Fruit fly (Drosophila melanogaster) whole organism, embryonic: Measurements from ENCODE around the gene IntS10.

Experiments
- BtbVII ChIP-seq: fragments of 200-800 bp; sonication (Bioruptor generic); optimal IDR thresholded peaks from 3 replicates; lab custom pipeline; 2017; ENCODE audit warnings: missing biosample characterization, mild to moderate bottlenecking, missing genetic modification characterization
- CG11456 ChIP-seq: fragments of 200-800 bp; sonication (Bioruptor generic); IDR thresholded peaks from 3 replicates; pipeline ENCODE4 v1.3.6; 2022; ENCODE audit warnings: missing biosample characterization, missing genetic modification characterization
- CG11696 ChIP-seq: fragments of 200-800 bp; sonication (Bioruptor generic); IDR thresholded peaks from 2 replicates; pipeline ENCODE4 v1.3.6; 2022; ENCODE audit warnings: missing biosample characterization, missing genetic modification characterization
- CG12769 ChIP-seq: fragments of 200-800 bp; sonication (Bioruptor generic); optimal IDR thresholded peaks from 2 replicates; lab custom pipeline; 2019; ENCODE audit warnings: missing biosample characterization, mild to moderate bottlenecking, missing genetic modification characterization, moderate library complexity
- CG12942 ChIP-seq: fragments of 200-800 bp; sonication (Bioruptor generic); optimal IDR thresholded peaks from 3 replicates; lab custom pipeline; 2016; ENCODE audit warnings: missing biosample characterization, missing genetic modification characterization
- CG13296 ChIP-seq: fragments of 200-800 bp; sonication (Bioruptor generic); optimal IDR thresholded peaks from 3 replicates; lab custom pipeline; 2018; ENCODE audit warnings: missing biosample characterization, mild to moderate bottlenecking, missing genetic modification characterization
- CG13424 ChIP-seq: fragments of 200-800 bp; sonication (Bioruptor generic); optimal IDR thresholded peaks from 2 replicates; lab custom pipeline; 2019; ENCODE audit warnings: missing biosample characterization, mild to moderate bottlenecking, missing genetic modification characterization, moderate library complexity
- CG17802 ChIP-seq: fragments of 200-800 bp; sonication (Bioruptor generic); optimal IDR thresholded peaks from 2 replicates; lab custom pipeline; 2018; ENCODE audit warnings: missing biosample characterization, mild to moderate bottlenecking, missing genetic modification characterization, moderate library complexity
- CG2120 ChIP-seq: fragments of 200-800 bp; sonication (Bioruptor generic); optimal IDR thresholded peaks from 3 replicates; lab custom pipeline; 2016; ENCODE audit warnings: missing biosample characterization, missing genetic modification characterization
- CG2678 ChIP-seq: fragments of 200-800 bp; sonication (Bioruptor generic); optimal IDR thresholded peaks from 3 replicates; lab custom pipeline; 2019; ENCODE audit warnings: missing biosample characterization, mild to moderate bottlenecking, missing genetic modification characterization, moderate library complexity
- CG33557 ChIP-seq: fragments of 200-800 bp; sonication (Bioruptor generic); optimal IDR thresholded peaks from 2 replicates; lab custom pipeline; 2019; ENCODE audit warnings: missing biosample characterization, mild to moderate bottlenecking, missing genetic modification characterization, moderate library complexity
- CG3407 ChIP-seq: fragments of 200-800 bp; sonication (Bioruptor generic); optimal IDR thresholded peaks from 2 replicates; lab custom pipeline; 2018; ENCODE audit warnings: missing biosample characterization, mild to moderate bottlenecking, missing genetic modification characterization
- CG4328 ChIP-seq: fragments of 200-800 bp; sonication (Bioruptor generic); optimal IDR thresholded peaks from 3 replicates; lab custom pipeline; 2017; ENCODE audit warnings: missing biosample characterization, missing genetic modification reagents, missing genetic modification characterization
- CG4617 ChIP-seq: fragments of 200-800 bp; sonication (Bioruptor generic); optimal IDR thresholded peaks from 3 replicates; lab custom pipeline; 2016; ENCODE audit warnings: missing biosample characterization, missing genetic modification characterization, borderline replicate concordance
- CG4730 ChIP-seq: fragments of 200-800 bp; sonication (Bioruptor generic); IDR thresholded peaks from 2 replicates; pipeline ENCODE4 v1.3.6; 2022; ENCODE audit warnings: missing biosample characterization, missing genetic modification characterization
- CG6813 ChIP-seq: fragments of 200-800 bp; sonication (Bioruptor generic); optimal IDR thresholded peaks from 2 replicates; lab custom pipeline; 2017; ENCODE audit warnings: missing biosample characterization, missing genetic modification characterization, mild to moderate bottlenecking, moderate library complexity, missing genetic modification reagents
- CG8388 ChIP-seq: fragments of 200-800 bp; sonication (Bioruptor generic); optimal IDR thresholded peaks from 2 replicates; lab custom pipeline; 2019; ENCODE audit warnings: missing biosample characterization, mild to moderate bottlenecking, missing genetic modification characterization, moderate library complexity
- CG8924 ChIP-seq: fragments of 200-800 bp; optimal IDR thresholded peaks from 3 replicates; lab custom pipeline; 2019; ENCODE audit warnings: missing biosample characterization, mild to moderate bottlenecking, missing genetic modification characterization, moderate library complexity
- CG9727 ChIP-seq: fragments of 200-800 bp; sonication (Bioruptor generic); optimal IDR thresholded peaks from 3 replicates; lab custom pipeline; 2017; ENCODE audit warnings: missing biosample characterization, mild to moderate bottlenecking, missing genetic modification characterization
- CG9797 ChIP-seq: fragments of 200-800 bp; sonication (Bioruptor generic); optimal IDR thresholded peaks from 3 replicates; lab custom pipeline; 2018; ENCODE audit warnings: missing biosample characterization, mild to moderate bottlenecking, missing genetic modification characterization
- CG9817 ChIP-seq: fragments of 200-800 bp; sonication (Bioruptor generic); optimal IDR thresholded peaks from 2 replicates; lab custom pipeline; 2018; ENCODE audit warnings: missing biosample characterization, mild to moderate bottlenecking, missing genetic modification characterization, moderate library complexity
- CTCF ChIP-seq: fragments of 200-800 bp; sonication (Bioruptor generic); optimal IDR thresholded peaks from 2 replicates; lab custom pipeline; 2017; ENCODE audit warnings: missing biosample characterization, mild to moderate bottlenecking, missing genetic modification characterization, moderate library complexity
- D19B ChIP-seq: fragments of 200-800 bp; sonication (Bioruptor generic); optimal IDR thresholded peaks from 2 replicates; lab custom pipeline; 2017; ENCODE audit warnings: missing biosample characterization, mild to moderate bottlenecking, missing genetic modification characterization
- Eip74EF ChIP-seq, 2 experiments: fragments of 200-800 bp in 1 of 2; fragments of >200 bp in 1 of 2; sonication (Bioruptor generic) in 1 of 2; optimal IDR thresholded peaks; 2 replicates each; lab custom pipeline; 2017 to 2019; ENCODE audit warnings: missing biosample characterization in 2 of 2, missing genetic modification characterization in 2 of 2, mild to moderate bottlenecking in 1 of 2, moderate library complexity in 1 of 2
- H2.0 ChIP-seq: fragments of 200-800 bp; sonication (Bioruptor generic); IDR thresholded peaks from 2 replicates; pipeline ENCODE4 v1.3.6; 2022; ENCODE audit warnings: missing biosample characterization, missing genetic modification characterization
- Hey ChIP-seq: fragments of 200-800 bp; sonication (Bioruptor generic); optimal IDR thresholded peaks from 3 replicates; lab custom pipeline; 2018; ENCODE audit warnings: missing biosample characterization, mild to moderate bottlenecking, missing genetic modification characterization
- HmgD ChIP-seq: fragments of 200-800 bp; sonication (Bioruptor generic); optimal IDR thresholded peaks from 3 replicates; lab custom pipeline; 2016; ENCODE audit warnings: missing biosample characterization, missing genetic modification characterization
- Lim3 ChIP-seq: fragments of 200-800 bp; sonication (Bioruptor generic); IDR thresholded peaks from 2 replicates; pipeline ENCODE4 v1.3.6; 2022; ENCODE audit warnings: missing biosample characterization, missing genetic modification characterization
- Mrtf ChIP-seq: fragments of 200-800 bp; sonication (Bioruptor generic); IDR thresholded peaks from 3 replicates; pipeline ENCODE4 v1.3.6; 2022; ENCODE audit warnings: missing biosample characterization, missing genetic modification characterization
- Nf-YC ChIP-seq: fragments of 200-800 bp; optimal IDR thresholded peaks from 3 replicates; lab custom pipeline; 2019; ENCODE audit warnings: missing biosample characterization, mild to moderate bottlenecking, missing genetic modification characterization, moderate library complexity
- PHDP ChIP-seq: fragments of 200-800 bp; sonication (Bioruptor generic); optimal IDR thresholded peaks from 3 replicates; lab custom pipeline; 2018; ENCODE audit warnings: missing biosample characterization, mild to moderate bottlenecking, missing genetic modification characterization, moderate library complexity
- Pdp1 ChIP-seq, 2 experiments: fragments of 200-800 bp; sonication (Bioruptor generic); optimal IDR thresholded peaks; 3 replicates each; lab custom pipeline; 2016; ENCODE audit warnings: missing biosample characterization in 2 of 2, missing genetic modification characterization in 2 of 2, mild to moderate bottlenecking in 1 of 2, moderate library complexity in 1 of 2
- Poxn ChIP-seq: fragments of 200-800 bp; sonication (Bioruptor generic); IDR thresholded peaks from 2 replicates; pipeline ENCODE4 v1.3.6; 2022; ENCODE audit warnings: missing biosample characterization, missing genetic modification characterization
- Ptx1 ChIP-seq: fragments of 200-800 bp; sonication (Bioruptor generic); IDR thresholded peaks from 2 replicates; pipeline ENCODE4 v1.3.6; 2022; ENCODE audit warnings: missing biosample characterization, missing genetic modification characterization
- ab ChIP-seq: fragments of 200-800 bp; sonication (Bioruptor generic); optimal IDR thresholded peaks from 2 replicates; lab custom pipeline; 2016; ENCODE audit warnings: missing biosample characterization, missing genetic modification characterization
- amos ChIP-seq: fragments of 200-800 bp; sonication (Bioruptor generic); IDR thresholded peaks from 2 replicates; pipeline ENCODE4 v1.3.6; 2022; ENCODE audit warnings: missing biosample characterization, missing genetic modification characterization; ENCODE audit not compliant: partially characterized antibody
- ase ChIP-seq: fragments of 200-800 bp; sonication (Bioruptor generic); IDR thresholded peaks from 3 replicates; pipeline ENCODE4 v1.3.6; 2022; ENCODE audit warnings: missing biosample characterization, missing genetic modification characterization
- bsh ChIP-seq, 2 experiments: fragments of 200-800 bp; sonication (Bioruptor generic); optimal IDR thresholded peaks; 2 replicates each; lab custom pipeline; 2017 to 2018; ENCODE audit warnings: mild to moderate bottlenecking in 2 of 2, missing biosample characterization in 2 of 2, missing genetic modification characterization in 2 of 2, moderate library complexity in 1 of 2
- exex ChIP-seq: fragments of 200-800 bp; sonication (Bioruptor generic); optimal IDR thresholded peaks from 4 replicates; lab custom pipeline; 2018; ENCODE audit warnings: missing biosample characterization, mild to moderate bottlenecking, missing genetic modification characterization, moderate library complexity
- ftz-f1 ChIP-seq: fragments of 200-800 bp; sonication (Bioruptor generic); optimal IDR thresholded peaks from 2 replicates; lab custom pipeline; 2016; ENCODE audit warnings: missing biosample characterization, missing genetic modification characterization
- kah ChIP-seq: fragments of 200-800 bp; sonication (Bioruptor generic); optimal IDR thresholded peaks from 2 replicates; lab custom pipeline; 2018; ENCODE audit warnings: missing biosample characterization, mild to moderate bottlenecking, missing genetic modification characterization
- pan ChIP-seq, 4 experiments: fragments of >200 bp in 3 of 4; fragments of 200-800 bp in 1 of 4; sonication (Bioruptor generic) in 1 of 4; optimal IDR thresholded peaks in 3 of 4; IDR thresholded peaks in 1 of 4; 2 replicates each; pipeline versions ENCODE4 v1.3.6 to Lab custom; 2017 to 2022; ENCODE audit warnings: missing biosample characterization in 2 of 4, missing genetic modification characterization in 2 of 4, mixed read lengths in 1 of 4
- prd ChIP-seq, 3 experiments: fragments of >200 bp in 2 of 3; fragments of 200-800 bp in 1 of 3; sonication (Bioruptor generic) in 1 of 3; optimal IDR thresholded peaks in 2 of 3; IDR thresholded peaks in 1 of 3; 2 replicates in 2 of 3; 3 replicates in 1 of 3; pipeline versions ENCODE4 v1.3.6 to Lab custom; 2017 to 2022; ENCODE audit warnings: missing biosample characterization in 1 of 3, missing genetic modification characterization in 1 of 3
- rib ChIP-seq: fragments of 200-800 bp; sonication (Bioruptor generic); IDR thresholded peaks from 2 replicates; pipeline ENCODE4 v1.3.6; 2022; ENCODE audit warnings: missing biosample characterization, missing genetic modification characterization
- sug ChIP-seq: fragments of 200-800 bp; optimal IDR thresholded peaks from 2 replicates; lab custom pipeline; 2019; ENCODE audit warnings: missing biosample characterization, mild to moderate bottlenecking, missing genetic modification characterization, moderate library complexity
- twi ChIP-seq: fragments of 200-800 bp; optimal IDR thresholded peaks from 2 replicates; lab custom pipeline; 2019; ENCODE audit warnings: missing biosample characterization, mild to moderate bottlenecking, missing genetic modification characterization, moderate library complexity
- wdn ChIP-seq: fragments of 200-800 bp; sonication (Bioruptor generic); IDR thresholded peaks from 2 replicates; pipeline ENCODE4 v1.3.6; 2022; ENCODE audit warnings: missing biosample characterization, missing genetic modification characterization
- wek ChIP-seq: fragments of 200-800 bp; sonication (Bioruptor generic); optimal IDR thresholded peaks from 3 replicates; lab custom pipeline; 2018; ENCODE audit warnings: missing biosample characterization, mild to moderate bottlenecking, missing genetic modification characterization, moderate library complexity

Gene IntS10

dm6 chr3L:3816772-3817483, 10.4 kb downstream of the IntS10 start (continued):
- TF ChIP-seq CG4617 (GFP tag; lab: Kevin White, UChicago) (no peak), CG11456 (GFP tag; lab: Robert Waterston, UW) (0 out of 3 replicates have a peak, but pooled peaks have one; percentile 12), D19B (GFP tag; lab: Kevin White, UChicago) (no peak), Lim3 (GFP tag; lab: Robert Waterston, UW) (no peak), ftz-f1 (GFP tag; lab: Kevin White, UChicago) (no peak), prd (optimal IDR thresholded peaks at IDR 0.05; lab: Kevin White, UChicago) (no peak), prd (GFP tag; IDR thresholded peaks at IDR 0.05; lab: Robert Waterston, UW) (no peak), CG2678 (peak; percentile 28), CG9727 (GFP tag; lab: Kevin White, UChicago) (peak; percentile 12), CG4328 (peak; percentile 14), BtbVII (peak; percentile 47), CG8388 (no peak), CG11696 (GFP tag; lab: Robert Waterston, UW) (no peak), CG12942 (GFP tag; lab: Kevin White, UChicago) (no peak), ab (GFP tag; lab: Kevin White, UChicago) (no peak), CG13296 (GFP tag; lab: Kevin White, UChicago) (peak; percentile 44), Mrtf (GFP tag; lab: Robert Waterston, UW) (no peak), CG2120 (GFP tag; lab: Kevin White, UChicago) (no peak), CG4730 (GFP tag; lab: Robert Waterston, UW) (no peak), amos (GFP tag; lab: Robert Waterston, UW) (no peak), Pdp1 (GFP tag; optimal IDR thresholded peaks at IDR 0.05; lab: Kevin White, UChicago) (peak in 1 of 2 experiments; percentile 64), CG9817 (tag; lab: Kevin White, UChicago) (no peak), PHDP (tag; lab: Kevin White, UChicago) (no peak), CG3407 (GFP tag; lab: Kevin White, UChicago) (no peak), Poxn (GFP tag; lab: Robert Waterston, UW) (no peak), Ptx1 (GFP tag; lab: Robert Waterston, UW) (no peak), Hey (tag; lab: Kevin White, UChicago) (peak; percentile 11), CG9797 (GFP tag; lab: Kevin White, UChicago) (no peak), CTCF (GFP tag; lab: Kevin White, UChicago) (no peak), CG33557 (GFP tag; lab: Kevin White, UChicago) (peak; percentile 14), Eip74EF (GFP tag; optimal IDR thresholded peaks at IDR 0.05; lab: Kevin White, UChicago) (peak in 1 of 2 experiments; percentile 6), CG12769 (tag; lab: Kevin White, UChicago) (peak; percentile 23), CG6813 (GFP tag; lab: Kevin White, UChicago) (peak; percentile 1), exex (tag; lab: Kevin White, UChicago) (peak; percentile 59), Nf-YC (peak; percentile 78), wdn (GFP tag; lab: Robert Waterston, UW) (no peak), sug (tag; lab: Kevin White, UChicago) (peak; percentile 63), CG13424 (peak; percentile 17), twi (tag; lab: Kevin White, UChicago) (no peak), bsh (GFP tag; optimal IDR thresholded peaks at IDR 0.05; lab: Kevin White, UChicago) (peak; percentile 6 to 43), HmgD (GFP tag; lab: Kevin White, UChicago) (no peak), wek (GFP tag; lab: Kevin White, UChicago) (peak; percentile 13), rib (GFP tag; lab: Robert Waterston, UW) (no peak), kah (GFP tag; lab: Kevin White, UChicago) (peak; percentile 3), CG8924 (tag; lab: Kevin White, UChicago) (no peak), ase (GFP tag; lab: Robert Waterston, UW) (no peak), H2.0 (GFP tag; lab: Robert Waterston, UW) (no peak), pan (optimal IDR thresholded peaks at IDR 0.05; lab: Kevin White, UChicago) (no peak), pan (GFP tag; optimal IDR thresholded peaks at IDR 0.05 in 1 of 2, IDR thresholded peaks at IDR 0.05 in 1 of 2) (no peak), CG17802 (peak; percentile 27)
